Fruit fly (Drosophila melanogaster) whole organism, adult: ENCODE results near the gene Mps1.

Source experiments
- bab1 ChIP-seq: fragments of 200-800 bp; sonication (Bioruptor generic); optimal IDR thresholded peaks from 3 replicates; lab custom pipeline; 2019; ENCODE audit warnings: missing biosample characterization, mild to moderate bottlenecking, missing genetic modification characterization, moderate library complexity
- cnc ChIP-seq, 2 experiments: fragments of >200 bp; optimal IDR thresholded peaks; 2 replicates each; lab custom pipeline; 2017
- pad ChIP-seq: fragments of 200-800 bp; sonication (Bioruptor generic); optimal IDR thresholded peaks from 3 replicates; lab custom pipeline; 2017; ENCODE audit warnings: missing biosample characterization, missing genetic modification characterization, mild to moderate bottlenecking, moderate library complexity, missing genetic modification reagents

dm6 chr3R:17718760-17719625, 47.9 kb downstream of the Mps1 start, which contains the start of gene Pxt:
- no peak for TF ChIP-seq bab1 (GFP tag; lab: Kevin White, UChicago)
- no peak for TF ChIP-seq cnc (optimal IDR thresholded peaks at IDR 0.05; lab: Kevin White, UChicago)
- no peak for TF ChIP-seq pad (GFP tag; lab: Kevin White, UChicago)
